Worm (Caenorhabditis elegans): ENCODE data around the gene F35C11.2.

F35C11.2 gene

ce11 chrII:8248745-8249144, at the start of gene F35C11.2, which contains the start of gene F35C11.4:
Gene F35C11.2, minus strand, starts transcription at chrII:8248834.
Gene F35C11.4, plus strand, starts transcription at chrII:8249004.
- TF ChIP-seq tab-1 (GFP tag; IDR thresholded peaks at IDR 0.05) (no peak), ztf-23 (GFP tag; IDR thresholded peaks at IDR 0.05) (no peak), med-1 (GFP tag; optimal IDR thresholded peaks at IDR 0.05; ENCODE audit: insufficient read depth) (no peak), flt-1 (GFP tag; IDR thresholded peaks at IDR 0.05) (no peak), ref-1 (GFP tag; conservative IDR thresholded peaks at IDR 0.05) (no peak), cog-1 (tag; optimal IDR thresholded peaks at IDR 0.05) (no peak), ztf-29 (GFP tag; IDR thresholded peaks at IDR 0.05) (no peak), klf-2 (GFP tag; conservative IDR thresholded peaks at IDR 0.05) (no peak), T22C8.4 (GFP tag; IDR thresholded peaks at IDR 0.05) (no peak)

- no peak for TF ChIP-seq flt-1 (GFP tag; IDR thresholded peaks at IDR 0.05)
- TF ChIP-seq T22C8.4 (GFP tag; IDR thresholded peaks at IDR 0.05), result no peak
- no peak for TF ChIP-seq ztf-23 (GFP tag; IDR thresholded peaks at IDR 0.05)
- TF ChIP-seq cog-1 (tag; optimal IDR thresholded peaks at IDR 0.05), result no peak
- no peak for TF ChIP-seq ztf-29 (GFP tag; IDR thresholded peaks at IDR 0.05)
- TF ChIP-seq ref-1 (GFP tag; conservative IDR thresholded peaks at IDR 0.05), result no peak
- no peak for TF ChIP-seq tab-1 (GFP tag; IDR thresholded peaks at IDR 0.05)
- TF ChIP-seq klf-2 (GFP tag; conservative IDR thresholded peaks at IDR 0.05), result no peak
- no peak for TF ChIP-seq med-1 (GFP tag; optimal IDR thresholded peaks at IDR 0.05; ENCODE audit: insufficient read depth)
Observed at ce11 chrII:8295296-8295695, 46.7 kb upstream of the F35C11.2 start, which contains the start of gene nlp-55. Gene nlp-55, minus strand, starts transcription at chrII:8295396.

- TF ChIP-seq ztf-29 (GFP tag; IDR thresholded peaks at IDR 0.05), result no peak
- TF ChIP-seq ztf-23 (GFP tag; IDR thresholded peaks at IDR 0.05), result no peak
- no peak for TF ChIP-seq med-1 (GFP tag; optimal IDR thresholded peaks at IDR 0.05; ENCODE audit: insufficient read depth)
- no peak for TF ChIP-seq flt-1 (GFP tag; IDR thresholded peaks at IDR 0.05)
- no peak for TF ChIP-seq klf-2 (GFP tag; conservative IDR thresholded peaks at IDR 0.05)
- no peak for TF ChIP-seq tab-1 (GFP tag; IDR thresholded peaks at IDR 0.05)
Observed at ce11 chrII:8283158-8283717, 34.6 kb upstream of the F35C11.2 start, which contains the start of the genes nst-1 and cct-4. Gene nst-1, minus strand, starts transcription at chrII:8283208. Gene cct-4, plus strand, starts transcription at chrII:8283667.

ce11 chrII:8278415-8278814, 29.8 kb upstream of the F35C11.2 start, which contains the start of the genes mrpl-10 and clec-142:
Gene mrpl-10, minus strand, starts transcription at chrII:8278515.
Gene clec-142, plus strand, starts transcription at chrII:8278678.
- no peak for TF ChIP-seq T22C8.4 (GFP tag; IDR thresholded peaks at IDR 0.05)

- TF ChIP-seq ztf-29 (GFP tag; IDR thresholded peaks at IDR 0.05) (no peak), med-1 (GFP tag; optimal IDR thresholded peaks at IDR 0.05; ENCODE audit: insufficient read depth) (no peak), ztf-23 (GFP tag; IDR thresholded peaks at IDR 0.05) (no peak), tab-1 (GFP tag; IDR thresholded peaks at IDR 0.05) (no peak), flt-1 (GFP tag; IDR thresholded peaks at IDR 0.05) (no peak), T22C8.4 (GFP tag; IDR thresholded peaks at IDR 0.05) (no peak), ref-1 (GFP tag; conservative IDR thresholded peaks at IDR 0.05) (no peak), klf-2 (GFP tag; conservative IDR thresholded peaks at IDR 0.05) (no peak), cog-1 (tag; optimal IDR thresholded peaks at IDR 0.05) (no peak)
Observed at ce11 chrII:8276057-8276456, 27.4 kb upstream of the F35C11.2 start, which contains the start of the genes gei-14 and slc-25A32. Gene gei-14, minus strand, starts transcription at chrII:8276231. Gene slc-25A32, plus strand, starts transcription at chrII:8276298.

ce11 chrII:8273060-8273459, 24.4 kb upstream of the F35C11.2 start:
- TF ChIP-seq ztf-23 (GFP tag; IDR thresholded peaks at IDR 0.05), result no peak

- TF ChIP-seq med-1 (GFP tag; optimal IDR thresholded peaks at IDR 0.05; ENCODE audit: insufficient read depth) (no peak), ztf-29 (GFP tag; IDR thresholded peaks at IDR 0.05) (no peak), tab-1 (GFP tag; IDR thresholded peaks at IDR 0.05) (no peak)
Observed at ce11 chrII:8269855-8270647, 21.4 kb upstream of the F35C11.2 start, which contains the start of gene tdc-1. Gene tdc-1, plus strand, starts transcription at chrII:8270597.

ce11 chrII:8269351-8269750, 20.7 kb upstream of the F35C11.2 start, which contains the start of gene K01C8.2:
Gene K01C8.2, minus strand, starts transcription at chrII:8269451.
- TF ChIP-seq klf-2 (GFP tag; conservative IDR thresholded peaks at IDR 0.05) (no peak), cog-1 (tag; optimal IDR thresholded peaks at IDR 0.05) (no peak), flt-1 (GFP tag; IDR thresholded peaks at IDR 0.05) (no peak), tab-1 (GFP tag; IDR thresholded peaks at IDR 0.05) (no peak), ztf-23 (GFP tag; IDR thresholded peaks at IDR 0.05) (no peak), T22C8.4 (GFP tag; IDR thresholded peaks at IDR 0.05) (no peak), med-1 (GFP tag; optimal IDR thresholded peaks at IDR 0.05; ENCODE audit: insufficient read depth) (no peak), ref-1 (GFP tag; conservative IDR thresholded peaks at IDR 0.05) (no peak), ztf-29 (GFP tag; IDR thresholded peaks at IDR 0.05) (no peak)

ce11 chrII:8267679-8268078, 19.0 kb upstream of the F35C11.2 start:
- TF ChIP-seq klf-2 (GFP tag; conservative IDR thresholded peaks at IDR 0.05) (no peak), ztf-23 (GFP tag; IDR thresholded peaks at IDR 0.05) (no peak), ztf-29 (GFP tag; IDR thresholded peaks at IDR 0.05) (no peak), flt-1 (GFP tag; IDR thresholded peaks at IDR 0.05) (no peak), T22C8.4 (GFP tag; IDR thresholded peaks at IDR 0.05) (no peak), cog-1 (tag; optimal IDR thresholded peaks at IDR 0.05) (no peak), tab-1 (GFP tag; IDR thresholded peaks at IDR 0.05) (no peak)

- TF ChIP-seq flt-1 (GFP tag; IDR thresholded peaks at IDR 0.05), result no peak
- TF ChIP-seq T22C8.4 (GFP tag; IDR thresholded peaks at IDR 0.05), result no peak
- TF ChIP-seq tab-1 (GFP tag; IDR thresholded peaks at IDR 0.05), result no peak
- TF ChIP-seq cog-1 (tag; optimal IDR thresholded peaks at IDR 0.05), result no peak
- no peak for TF ChIP-seq ztf-23 (GFP tag; IDR thresholded peaks at IDR 0.05)
- no peak for TF ChIP-seq med-1 (GFP tag; optimal IDR thresholded peaks at IDR 0.05; ENCODE audit: insufficient read depth)
- TF ChIP-seq ztf-29 (GFP tag; IDR thresholded peaks at IDR 0.05), result no peak
- no peak for TF ChIP-seq klf-2 (GFP tag; conservative IDR thresholded peaks at IDR 0.05)
- TF ChIP-seq ref-1 (GFP tag; conservative IDR thresholded peaks at IDR 0.05), result no peak
Observed at ce11 chrII:8266559-8266958, 17.9 kb upstream of the F35C11.2 start.
